Worm (Caenorhabditis elegans) whole organism, mixed stage, embryonic: ENCODE data around the gene K07H8.5.

ENCODE experiments used
- M03D4.4 ChIP-seq: sonication (generic microtip); optimal IDR thresholded peaks from 2 replicates; lab custom pipeline; 2017; ENCODE audit warnings: mild to moderate bottlenecking, missing genetic modification characterization, missing compliant biosample characterization
- bed-3 ChIP-seq: fragments of 200-800 bp; sonication (Bioruptor generic); optimal IDR thresholded peaks from 3 replicates; lab custom pipeline; 2018; ENCODE audit warnings: mild to moderate bottlenecking, missing genetic modification characterization, moderate library complexity, missing compliant biosample characterization
- blmp-1 ChIP-seq: fragments of 150-350 bp; optimal IDR thresholded peaks from 2 replicates; lab custom pipeline; 2014; ENCODE audit warnings: missing biosample characterization, missing genetic modification characterization
- ceh-43 ChIP-seq: fragments of 200-800 bp; sonication (Bioruptor generic); optimal IDR thresholded peaks from 2 replicates; lab custom pipeline; 2018; ENCODE audit warnings: mild to moderate bottlenecking, missing genetic modification characterization, moderate library complexity, missing compliant biosample characterization
- ceh-83 ChIP-seq: fragments of 200-800 bp; sonication (Bioruptor generic); optimal IDR thresholded peaks from 2 replicates; lab custom pipeline; 2018; ENCODE audit warnings: mild to moderate bottlenecking, missing genetic modification characterization, missing compliant biosample characterization
- ces-1 ChIP-seq: fragments of 150-350 bp; optimal IDR thresholded peaks from 2 replicates; lab custom pipeline; 2014; ENCODE audit warnings: missing biosample characterization, missing genetic modification reagents, missing genetic modification characterization
- elt-1 ChIP-seq: sonication (generic microtip); optimal IDR thresholded peaks from 2 replicates; lab custom pipeline; 2017; ENCODE audit warnings: missing genetic modification characterization, mild to moderate bottlenecking, missing compliant biosample characterization, antibody characterized with exemption, moderate library complexity, borderline replicate concordance; ENCODE audit not compliant: insufficient read depth
- elt-3 ChIP-seq: fragments of 150-350 bp; optimal IDR thresholded peaks from 2 replicates; lab custom pipeline; 2014; ENCODE audit warnings: missing biosample characterization, missing genetic modification characterization
- flh-1 ChIP-seq: fragments of 200-800 bp; sonication (Bioruptor generic); optimal IDR thresholded peaks from 2 replicates; lab custom pipeline; 2018; ENCODE audit warnings: mild to moderate bottlenecking, missing genetic modification characterization, moderate library complexity, missing compliant biosample characterization
- ham-2 ChIP-seq: fragments of 200-800 bp; sonication (Bioruptor generic); optimal IDR thresholded peaks from 2 replicates; lab custom pipeline; 2018; ENCODE audit warnings: mild to moderate bottlenecking, missing genetic modification characterization, missing compliant biosample characterization
- hlh-1 ChIP-seq: fragments of 150-350 bp; optimal IDR thresholded peaks from 2 replicates; lab custom pipeline; 2014; ENCODE audit warnings: missing biosample characterization, missing genetic modification reagents, missing genetic modification characterization
- lin-13 ChIP-seq: fragments of 150-350 bp; optimal IDR thresholded peaks from 2 replicates; lab custom pipeline; 2014; ENCODE audit warnings: missing biosample characterization, missing genetic modification characterization
- lin-32 ChIP-seq: fragments of 200-800 bp; sonication (Bioruptor generic); optimal IDR thresholded peaks from 2 replicates; lab custom pipeline; 2018; ENCODE audit warnings: mild to moderate bottlenecking, missing genetic modification characterization, missing compliant biosample characterization
- lsy-2 ChIP-seq: fragments of 150-350 bp; optimal IDR thresholded peaks from 2 replicates; lab custom pipeline; 2014; ENCODE audit warnings: missing biosample characterization, missing genetic modification characterization
- mab-5 ChIP-seq: fragments of 150-350 bp; optimal IDR thresholded peaks from 2 replicates; lab custom pipeline; 2014; ENCODE audit warnings: missing biosample characterization, missing genetic modification characterization
- mep-1 ChIP-seq: fragments of 150-350 bp; optimal IDR thresholded peaks from 2 replicates; lab custom pipeline; 2017; ENCODE audit warnings: missing biosample characterization, missing genetic modification reagents, missing genetic modification characterization, inconsistent platforms
- mls-2 ChIP-seq: sonication (generic microtip); optimal IDR thresholded peaks from 2 replicates; lab custom pipeline; 2016; ENCODE audit warnings: mild to moderate bottlenecking, missing genetic modification characterization, moderate library complexity, missing compliant biosample characterization
- nhr-12 ChIP-seq: fragments of 150-350 bp; optimal IDR thresholded peaks from 2 replicates; lab custom pipeline; 2014; ENCODE audit warnings: missing biosample characterization, missing genetic modification characterization
- nhr-2 ChIP-seq: fragments of 150-350 bp; optimal IDR thresholded peaks from 2 replicates; lab custom pipeline; 2014; ENCODE audit warnings: missing biosample characterization, missing genetic modification characterization
- nhr-237 ChIP-seq: fragments of 150-350 bp; optimal IDR thresholded peaks from 2 replicates; lab custom pipeline; 2014; ENCODE audit warnings: missing biosample characterization, missing genetic modification characterization
- nhr-76 ChIP-seq: sonication (generic microtip); optimal IDR thresholded peaks from 2 replicates; lab custom pipeline; 2017; ENCODE audit warnings: missing biosample characterization, missing genetic modification characterization
- pha-4 ChIP-seq: fragments of 150-350 bp; optimal IDR thresholded peaks from 2 replicates; lab custom pipeline; 2018; ENCODE audit warnings: missing biosample characterization, missing genetic modification reagents, missing genetic modification characterization
- snpc-4 ChIP-seq: fragments of 150-350 bp; optimal IDR thresholded peaks from 2 replicates; lab custom pipeline; 2014; ENCODE audit warnings: missing biosample characterization, missing genetic modification characterization
- sptf-1 ChIP-seq: sonication (generic microtip); optimal IDR thresholded peaks from 2 replicates; lab custom pipeline; 2017; ENCODE audit warnings: mild to moderate bottlenecking, missing genetic modification characterization, moderate library complexity, missing compliant biosample characterization
- tbx-8 ChIP-seq: fragments of 200-800 bp; sonication (Bioruptor generic); optimal IDR thresholded peaks from 2 replicates; lab custom pipeline; 2018; ENCODE audit warnings: mild to moderate bottlenecking, missing genetic modification characterization, moderate library complexity, missing compliant biosample characterization
- unc-120 ChIP-seq: sonication (generic microtip); optimal IDR thresholded peaks from 2 replicates; lab custom pipeline; 2017; ENCODE audit warnings: missing genetic modification characterization, missing compliant biosample characterization; ENCODE audit not compliant: poor library complexity, severe bottlenecking
- unc-39 ChIP-seq: fragments of 150-350 bp; optimal IDR thresholded peaks from 2 replicates; lab custom pipeline; 2014; ENCODE audit warnings: missing biosample characterization, missing genetic modification characterization
- unc-62 ChIP-seq: fragments of 150-350 bp; optimal IDR thresholded peaks from 2 replicates; lab custom pipeline; 2014; ENCODE audit warnings: missing biosample characterization, missing genetic modification reagents, missing genetic modification characterization
- zip-8 ChIP-seq: fragments of 150-350 bp; optimal IDR thresholded peaks from 2 replicates; lab custom pipeline; 2014; ENCODE audit warnings: missing biosample characterization, missing genetic modification characterization
- ztf-11 ChIP-seq: fragments of 150-350 bp; optimal IDR thresholded peaks from 2 replicates; lab custom pipeline; 2014; ENCODE audit warnings: missing biosample characterization, missing genetic modification characterization

The K07H8.5 gene

ce11 chrIV:8301925-8302324 lies 33.8 kb downstream of the K07H8.5 start:
- peak; percentile 7 for TF ChIP-seq nhr-237 (tag; lab: Kevin White, UChicago)
- no peak for TF ChIP-seq nhr-76 (tag; lab: Kevin White, UChicago)
- TF ChIP-seq mep-1 (tag; lab: Kevin White, UChicago) = no peak
- no peak for TF ChIP-seq tbx-8 (GFP tag; lab: Kevin White, UChicago)
- TF ChIP-seq nhr-2 (tag; lab: Kevin White, UChicago) = no peak
- TF ChIP-seq, all 35 proteins: peak for 1

- TF ChIP-seq M03D4.4 (tag; lab: Kevin White, UChicago) (no peak), blmp-1 (tag; lab: Kevin White, UChicago) (peak; percentile 61)
These were observed 34.6 kb downstream of the K07H8.5 start for ce11 chrIV:8302648-8303161.

- TF ChIP-seq unc-120 (no peak), blmp-1 (tag; lab: Kevin White, UChicago) (no peak), ces-1 (GFP tag; lab: Kevin White, UChicago) (no peak), unc-62 (GFP tag; lab: Kevin White, UChicago) (no peak), lin-13 (tag; lab: Kevin White, UChicago) (no peak), ham-2 (GFP tag; lab: Kevin White, UChicago) (no peak), ztf-11 (tag; lab: Kevin White, UChicago) (no peak), zip-8 (tag; lab: Kevin White, UChicago) (no peak), elt-3 (tag; lab: Kevin White, UChicago) (no peak), nhr-2 (tag; lab: Kevin White, UChicago) (no peak), hlh-1 (tag; lab: Kevin White, UChicago) (no peak), pha-4 (tag; lab: Kevin White, UChicago) (no peak), mep-1 (tag; lab: Kevin White, UChicago) (no peak), bed-3 (GFP tag; lab: Kevin White, UChicago) (no peak), nhr-12 (tag; lab: Kevin White, UChicago) (no peak), mab-5 (tag; lab: Kevin White, UChicago) (no peak), tbx-8 (GFP tag; lab: Kevin White, UChicago) (no peak)
These were observed 35.5 kb downstream of the K07H8.5 start, which contains the start of gene vha-5 for ce11 chrIV:8303668-8304067. Gene vha-5, plus strand, starts transcription at chrIV:8303968.

ce11 chrIV:8307408-8307807 lies 39.3 kb downstream of the K07H8.5 start:
- no peak for TF ChIP-seq zip-8 (tag; lab: Kevin White, UChicago)
- no peak for TF ChIP-seq lin-32 (GFP tag; lab: Kevin White, UChicago)
- no peak for TF ChIP-seq bed-3 (GFP tag; lab: Kevin White, UChicago)
- no peak for TF ChIP-seq mab-5 (tag; lab: Kevin White, UChicago)
- TF ChIP-seq ceh-43 (GFP tag; lab: Kevin White, UChicago) = no peak
- no peak for TF ChIP-seq M03D4.4 (tag; lab: Kevin White, UChicago)
- no peak for TF ChIP-seq unc-62 (GFP tag; lab: Kevin White, UChicago)
- TF ChIP-seq nhr-237 (tag; lab: Kevin White, UChicago) = no peak
- TF ChIP-seq ceh-83 (GFP tag; lab: Kevin White, UChicago) = no peak
- no peak for TF ChIP-seq unc-39 (tag; lab: Kevin White, UChicago)
- no peak for TF ChIP-seq tbx-8 (GFP tag; lab: Kevin White, UChicago)
- TF ChIP-seq pha-4 (tag; lab: Kevin White, UChicago) = no peak
- TF ChIP-seq lin-13 (tag; lab: Kevin White, UChicago) = no peak
- no peak for TF ChIP-seq mep-1 (tag; lab: Kevin White, UChicago)
- no peak for TF ChIP-seq nhr-76 (tag; lab: Kevin White, UChicago)
- no peak for TF ChIP-seq elt-1 (tag; lab: Kevin White, UChicago)

- TF ChIP-seq ces-1 (GFP tag; lab: Kevin White, UChicago) = no peak
- TF ChIP-seq mls-2 = no peak
- TF ChIP-seq bed-3 (GFP tag; lab: Kevin White, UChicago) = no peak
- TF ChIP-seq lin-13 (tag; lab: Kevin White, UChicago) = no peak
- TF ChIP-seq snpc-4 (tag; lab: Kevin White, UChicago) = no peak
- TF ChIP-seq flh-1 (GFP tag; lab: Kevin White, UChicago) = no peak
- TF ChIP-seq sptf-1 = no peak
- TF ChIP-seq unc-62 (GFP tag; lab: Kevin White, UChicago) = no peak
- TF ChIP-seq lsy-2 (tag; lab: Kevin White, UChicago) = no peak
- TF ChIP-seq mab-5 (tag; lab: Kevin White, UChicago) = no peak
- no peak for TF ChIP-seq nhr-2 (tag; lab: Kevin White, UChicago)
- no peak for TF ChIP-seq tbx-8 (GFP tag; lab: Kevin White, UChicago)
- TF ChIP-seq ztf-11 (tag; lab: Kevin White, UChicago) = no peak
These were observed 44.0 kb downstream of the K07H8.5 start for ce11 chrIV:8312105-8312504.
